Fruit fly (Drosophila melanogaster): ENCODE data around the gene AIMP2.

DNA sequence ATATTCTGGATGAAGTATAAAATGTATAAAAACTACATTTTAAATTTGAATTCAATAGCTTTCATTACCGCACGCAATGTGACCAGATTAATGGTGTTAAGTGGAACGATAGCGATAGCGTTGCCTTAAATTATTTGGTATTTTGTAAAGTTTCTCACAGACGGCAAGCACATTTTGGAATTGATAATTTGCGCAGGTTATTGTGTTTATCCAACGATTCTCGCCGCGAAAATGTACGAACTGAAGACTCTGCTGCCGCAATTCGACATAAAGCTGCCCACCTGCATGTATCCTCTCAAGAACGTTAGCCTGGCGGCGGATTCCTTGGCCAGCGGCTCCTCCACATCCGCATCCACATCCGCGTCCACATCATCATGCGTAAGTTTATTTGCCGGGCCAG lies at the start of gene AIMP2:
- TF ChIP-seq CG13204 (GFP tag; optimal IDR thresholded peaks at IDR 0.05) (no peak), CG8301 (tag; optimal IDR thresholded peaks at IDR 0.05) (no peak), Snoo (tag; optimal IDR thresholded peaks at IDR 0.05) (no peak), CG4496 (GFP tag; IDR thresholded peaks at IDR 0.05) (no peak), D1 (tag; optimal IDR thresholded peaks at IDR 0.05) (no peak), Ets98B (GFP tag; IDR thresholded peaks at IDR 0.05) (no peak), CG15710 (tag; optimal IDR thresholded peaks at IDR 0.05) (no peak), CG9948 (tag; optimal IDR thresholded peaks at IDR 0.05) (no peak), CG8159 (tag; optimal IDR thresholded peaks at IDR 0.05) (no peak)
